Worm (Caenorhabditis elegans) whole organism, young adult: ENCODE results near the gene pas-6.

Source experiments
- F33H1.4 ChIP-seq: fragments of 200-800 bp; sonication (Bioruptor generic); IDR thresholded peaks from 2 replicates; pipeline ENCODE4 v1.3.6; 2022; ENCODE audit warnings: missing genetic modification reagents, missing genetic modification characterization, missing compliant biosample characterization
- F37B4.10 ChIP-seq: fragments of 200-800 bp; sonication (Bioruptor generic); IDR thresholded peaks from 2 replicates; pipeline ENCODE4 v1.3.6; 2022; ENCODE audit warnings: missing genetic modification characterization, missing compliant biosample characterization
- F39B2.1 ChIP-seq: fragments of 200-800 bp; sonication (Bioruptor generic); IDR thresholded peaks from 2 replicates; pipeline ENCODE4 v1.3.6; 2022; ENCODE audit warnings: missing genetic modification reagents, missing genetic modification characterization, missing compliant biosample characterization
- F49E8.2 ChIP-seq: sonication (generic microtip); optimal IDR thresholded peaks from 3 replicates; lab custom pipeline; 2017; ENCODE audit warnings: missing genetic modification characterization, mild to moderate bottlenecking, missing compliant biosample characterization, antibody characterized with exemption, moderate library complexity; ENCODE audit not compliant: insufficient read depth
- K12H6.12 ChIP-seq: fragments of 200-800 bp; sonication (Bioruptor generic); optimal IDR thresholded peaks from 2 replicates; lab custom pipeline; 2018; ENCODE audit warnings: mild to moderate bottlenecking, missing genetic modification characterization, missing compliant biosample characterization
- T07F8.4 ChIP-seq: sonication (generic microtip); optimal IDR thresholded peaks from 2 replicates; lab custom pipeline; 2016; ENCODE audit warnings: mild to moderate bottlenecking, missing genetic modification characterization, moderate library complexity, missing compliant biosample characterization
- Y53F4B.3 ChIP-seq: fragments of 200-800 bp; sonication (Bioruptor generic); IDR thresholded peaks from 2 replicates; pipeline ENCODE4 v1.3.6; 2022; ENCODE audit warnings: missing genetic modification reagents, missing genetic modification characterization, missing compliant biosample characterization
- bed-2 ChIP-seq: fragments of 200-800 bp; sonication (Bioruptor generic); IDR thresholded peaks from 2 replicates; pipeline ENCODE4 v1.3.6; 2022; ENCODE audit warnings: missing genetic modification reagents, missing genetic modification characterization, missing compliant biosample characterization
- cebp-1 ChIP-seq, 2 experiments: fragments of 200-800 bp in 1 of 2; sonication (Bioruptor generic) in 1 of 2; sonication (generic microtip) in 1 of 2; IDR thresholded peaks in 1 of 2; optimal IDR thresholded peaks in 1 of 2; 2 replicates each; pipeline versions ENCODE4 v1.3.6 to Lab custom; 2017 to 2022; ENCODE audit warnings: missing compliant biosample characterization in 2 of 2, missing genetic modification characterization in 2 of 2, mild to moderate bottlenecking in 1 of 2, missing genetic modification reagents in 1 of 2, moderate library complexity in 1 of 2
- ceh-100 ChIP-seq: fragments of 200-800 bp; sonication (Bioruptor generic); IDR thresholded peaks from 2 replicates; pipeline ENCODE4 v1.3.6; 2022; ENCODE audit warnings: missing genetic modification reagents, missing genetic modification characterization, missing compliant biosample characterization
- ceh-27 ChIP-seq: fragments of 200-800 bp; sonication (Bioruptor generic); optimal IDR thresholded peaks from 2 replicates; lab custom pipeline; 2018; ENCODE audit warnings: mild to moderate bottlenecking, missing genetic modification characterization, moderate library complexity, missing compliant biosample characterization
- ceh-58 ChIP-seq: fragments of 200-800 bp; sonication (Bioruptor generic); IDR thresholded peaks from 2 replicates; pipeline ENCODE4 v1.3.6; 2022; ENCODE audit warnings: missing genetic modification characterization, missing compliant biosample characterization
- die-1 ChIP-seq: sonication (generic microtip); optimal IDR thresholded peaks from 2 replicates; lab custom pipeline; 2016; ENCODE audit warnings: missing genotype, mild to moderate bottlenecking, missing genetic modification characterization, missing compliant biosample characterization
- egl-18 ChIP-seq: fragments of 200-800 bp; sonication (Bioruptor generic); IDR thresholded peaks from 2 replicates; pipeline ENCODE4 v1.3.6; 2022; ENCODE audit warnings: missing genetic modification reagents, missing genetic modification characterization, missing compliant biosample characterization
- ekl-4 ChIP-seq: fragments of 200-800 bp; sonication (Bioruptor generic); IDR thresholded peaks from 2 replicates; pipeline ENCODE4 v1.3.6; 2022; ENCODE audit warnings: missing genetic modification reagents, missing genetic modification characterization, missing compliant biosample characterization
- gei-17 ChIP-seq: fragments of 200-800 bp; sonication (Bioruptor generic); optimal IDR thresholded peaks from 2 replicates; lab custom pipeline; 2018; ENCODE audit warnings: mild to moderate bottlenecking, missing genetic modification characterization, missing compliant biosample characterization
- him-1 ChIP-seq: sonication (generic microtip); optimal IDR thresholded peaks from 2 replicates; lab custom pipeline; 2016; ENCODE audit warnings: missing genotype, missing genetic modification reagents, missing genetic modification characterization, missing compliant biosample characterization
- hmg-1.2 ChIP-seq: fragments of 200-800 bp; sonication (Bioruptor generic); IDR thresholded peaks from 2 replicates; pipeline ENCODE4 v1.3.6; 2022; ENCODE audit warnings: missing genetic modification reagents, missing genetic modification characterization, missing compliant biosample characterization
- hmg-20 ChIP-seq: fragments of 200-800 bp; sonication (Bioruptor generic); IDR thresholded peaks from 2 replicates; pipeline ENCODE4 v1.3.6; 2022; ENCODE audit warnings: missing genetic modification reagents, missing genetic modification characterization, missing compliant biosample characterization
- hsf-1 ChIP-seq: fragments of 200-800 bp; sonication (Bioruptor generic); IDR thresholded peaks from 2 replicates; pipeline ENCODE4 v1.3.6; 2022; ENCODE audit warnings: missing genetic modification reagents, missing genetic modification characterization, missing compliant biosample characterization
- lin-40 ChIP-seq: sonication (generic microtip); optimal IDR thresholded peaks from 2 replicates; lab custom pipeline; 2016; ENCODE audit warnings: missing genetic modification characterization, mild to moderate bottlenecking, missing compliant biosample characterization, missing genotype, missing genetic modification reagents
- lir-1 ChIP-seq: fragments of 200-800 bp; sonication (Bioruptor generic); conservative IDR thresholded peaks from 2 replicates; pipeline ENCODE4 v1.3.6; 2022; ENCODE audit warnings: missing genetic modification reagents, missing genetic modification characterization, missing compliant biosample characterization
- lsy-27 ChIP-seq: sonication (generic microtip); optimal IDR thresholded peaks from 2 replicates; lab custom pipeline; 2017; ENCODE audit warnings: missing genetic modification characterization, mild to moderate bottlenecking, missing compliant biosample characterization, antibody characterized with exemption, missing genotype, borderline replicate concordance; ENCODE audit not compliant: insufficient read depth
- madf-10 ChIP-seq: sonication (generic microtip); optimal IDR thresholded peaks from 2 replicates; lab custom pipeline; 2016; ENCODE audit warnings: mild to moderate bottlenecking, missing genetic modification characterization, missing compliant biosample characterization
- mes-4 ChIP-seq: sonication (generic microtip); optimal IDR thresholded peaks from 2 replicates; lab custom pipeline; 2016; ENCODE audit warnings: missing genotype, missing genetic modification characterization, missing compliant biosample characterization
- mxl-1 ChIP-seq: sonication (generic microtip); optimal IDR thresholded peaks from 2 replicates; lab custom pipeline; 2016; ENCODE audit warnings: missing genetic modification characterization, missing compliant biosample characterization
- nhr-27 ChIP-seq: fragments of 200-800 bp; sonication (Bioruptor generic); optimal IDR thresholded peaks from 2 replicates; lab custom pipeline; 2018; ENCODE audit warnings: mild to moderate bottlenecking, missing genetic modification characterization, moderate library complexity, missing compliant biosample characterization
- nhr-80 ChIP-seq: sonication (generic microtip); optimal IDR thresholded peaks from 2 replicates; lab custom pipeline; 2016; ENCODE audit warnings: missing genetic modification characterization, missing compliant biosample characterization
- nhr-90 ChIP-seq: sonication (generic microtip); optimal IDR thresholded peaks from 2 replicates; lab custom pipeline; 2016; ENCODE audit warnings: missing genotype, mild to moderate bottlenecking, missing genetic modification characterization, missing compliant biosample characterization
- pbrm-1 ChIP-seq: fragments of 200-800 bp; sonication (Bioruptor generic); IDR thresholded peaks from 2 replicates; pipeline ENCODE4 v1.3.6; 2022; ENCODE audit warnings: missing genetic modification reagents, missing genetic modification characterization, missing compliant biosample characterization
- rec-8 ChIP-seq, 2 experiments: sonication (generic microtip); optimal IDR thresholded peaks; 2 replicates each; lab custom pipeline; 2016; ENCODE audit warnings: mild to moderate bottlenecking in 2 of 2, missing genetic modification characterization in 2 of 2, missing genetic modification reagents in 2 of 2, missing genotype in 2 of 2, missing biosample characterization in 1 of 2, missing compliant biosample characterization in 1 of 2, moderate library complexity in 1 of 2
- repo-1 ChIP-seq: sonication (generic microtip); optimal IDR thresholded peaks from 2 replicates; lab custom pipeline; 2017; ENCODE audit warnings: mild to moderate bottlenecking, missing genetic modification characterization, missing compliant biosample characterization
- snpc-3.4 ChIP-seq: sonication (generic microtip); optimal IDR thresholded peaks from 2 replicates; lab custom pipeline; 2017; ENCODE audit warnings: missing genetic modification characterization, mild to moderate bottlenecking, missing compliant biosample characterization, antibody characterized with exemption, moderate library complexity, missing genotype, missing genetic modification reagents
- somi-1 ChIP-seq: fragments of 200-800 bp; sonication (Bioruptor generic); optimal IDR thresholded peaks from 2 replicates; lab custom pipeline; 2018; ENCODE audit warnings: mild to moderate bottlenecking, missing genetic modification characterization, missing compliant biosample characterization
- sptf-2 ChIP-seq: fragments of 200-800 bp; sonication (Bioruptor generic); optimal IDR thresholded peaks from 2 replicates; lab custom pipeline; 2018; ENCODE audit warnings: mild to moderate bottlenecking, missing genetic modification characterization, missing compliant biosample characterization
- tbx-9 ChIP-seq: sonication (generic microtip); optimal IDR thresholded peaks from 2 replicates; lab custom pipeline; 2016; ENCODE audit warnings: borderline replicate concordance, missing genetic modification characterization, inconsistent platforms, missing compliant biosample characterization
- unc-130 ChIP-seq: sonication (generic microtip); optimal IDR thresholded peaks from 2 replicates; lab custom pipeline; 2016; ENCODE audit warnings: missing genetic modification reagents, missing genetic modification characterization, missing compliant biosample characterization
- ztf-18 ChIP-seq: sonication (generic microtip); optimal IDR thresholded peaks from 2 replicates; lab custom pipeline; 2016; ENCODE audit warnings: missing genotype, mild to moderate bottlenecking, missing genetic modification characterization, missing compliant biosample characterization
- ztf-22 ChIP-seq: fragments of 200-800 bp; sonication (Bioruptor generic); optimal IDR thresholded peaks from 2 replicates; lab custom pipeline; 2018; ENCODE audit warnings: mild to moderate bottlenecking, missing genetic modification characterization, moderate library complexity, missing compliant biosample characterization
- ztf-25 ChIP-seq: fragments of 200-800 bp; sonication (Bioruptor generic); IDR thresholded peaks from 2 replicates; pipeline ENCODE4 v1.3.6; 2022; ENCODE audit warnings: missing genetic modification reagents, missing genetic modification characterization, missing compliant biosample characterization
- ztf-3 ChIP-seq: fragments of 200-800 bp; sonication (Bioruptor generic); optimal IDR thresholded peaks from 2 replicates; lab custom pipeline; 2018; ENCODE audit warnings: mild to moderate bottlenecking, missing genetic modification characterization, missing compliant biosample characterization

The pas-6 gene

ce11 chrV:5630792-5631191, 46.6 kb upstream of the pas-6 start, which contains the start of gene acy-4 (continued):
- no peak for TF ChIP-seq ceh-58 (GFP tag; lab: Robert Waterston, UW)
- no peak for TF ChIP-seq ztf-18
- TF ChIP-seq egl-18 (GFP tag; lab: Robert Waterston, UW) = no peak
- TF ChIP-seq lsy-27 = no peak
- TF ChIP-seq, all 124 proteins: peak for 0

DNA sequence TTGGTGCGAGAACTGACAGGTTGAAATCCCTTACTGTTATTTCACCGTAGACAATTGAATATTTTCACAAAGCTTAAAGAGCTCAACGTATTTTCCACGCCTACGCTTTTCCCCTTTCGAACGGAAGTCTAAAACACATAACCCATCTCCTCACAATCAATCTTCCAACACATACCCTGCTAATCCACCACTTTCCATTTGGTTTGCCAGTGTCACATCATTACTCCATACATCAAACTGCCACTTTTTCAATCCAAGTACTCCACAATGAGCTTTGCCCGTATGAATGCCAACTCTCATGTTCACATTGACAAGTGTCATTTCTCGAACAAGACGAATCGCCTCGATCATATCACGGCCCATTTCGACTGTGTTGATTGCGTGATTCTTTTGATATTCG, 43.9 kb upstream of the pas-6 start:
- no peak for TF ChIP-seq snpc-3.4 (tag; lab: Kevin White, UChicago)
- no peak for TF ChIP-seq unc-130 (GFP tag; lab: Kevin White, UChicago)
- TF ChIP-seq ekl-4 (GFP tag; lab: Robert Waterston, UW) = no peak
- TF ChIP-seq K12H6.12 (tag; lab: Kevin White, UChicago) = peak; percentile 17
- TF ChIP-seq, all 124 proteins: peak for 1

DNA sequence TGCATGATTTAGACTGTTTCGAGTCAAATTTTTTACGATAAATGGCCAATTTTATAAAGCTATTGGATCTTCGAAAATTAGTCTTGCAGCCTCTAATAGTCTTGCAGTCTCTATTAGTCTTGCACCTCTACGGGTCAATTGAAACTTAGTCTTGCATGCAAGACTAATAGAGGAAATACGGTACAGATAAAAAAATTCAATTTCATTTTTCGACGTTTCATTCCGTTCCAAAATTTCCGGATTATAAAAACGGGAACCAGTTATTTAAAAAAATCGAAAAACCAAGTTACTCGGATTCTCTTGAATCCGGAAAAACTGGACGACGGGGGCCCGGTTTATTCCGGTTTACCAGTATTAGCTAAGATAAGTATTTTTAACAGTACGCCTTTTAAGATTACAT, 37.2 kb upstream of the pas-6 start, which contains the start of gene M03E7.1:
Gene M03E7.1 (plus strand): TSS at position 301 of the 400 bp plus-strand sequence.
- TF ChIP-seq ceh-27 (GFP tag; lab: Kevin White, UChicago) (no peak), ztf-3 (no peak), madf-10 (no peak), mes-4 (tag; lab: Kevin White, UChicago) (no peak), somi-1 (GFP tag; lab: Kevin White, UChicago) (no peak), K12H6.12 (tag; lab: Kevin White, UChicago) (no peak), gei-17 (GFP tag; lab: Kevin White, UChicago) (no peak)

DNA sequence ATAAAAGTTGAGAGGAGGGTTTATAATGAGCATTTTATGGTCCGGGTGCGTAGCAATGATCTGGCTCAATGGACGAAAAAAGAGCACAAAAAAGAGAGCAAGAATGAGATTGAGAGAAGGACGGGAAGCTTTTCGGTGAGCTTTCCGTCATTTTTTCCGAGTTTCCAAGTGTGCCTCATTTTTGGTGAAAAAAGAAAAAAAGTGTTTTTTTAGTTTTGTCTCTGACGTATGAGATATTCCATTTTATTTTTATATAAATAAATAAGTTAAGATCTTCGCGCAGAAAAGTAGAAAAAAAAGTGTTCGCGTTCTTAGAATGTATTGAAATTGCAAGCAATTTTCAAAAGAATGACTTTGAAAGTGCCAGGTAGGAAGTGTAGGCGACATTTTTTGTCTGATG, 35.9 kb upstream of the pas-6 start, which contains the start of gene memb-2:
Gene memb-2 (minus strand): TSS at position 101 of the 400 bp plus-strand sequence.
- TF ChIP-seq rec-8 (tag; optimal IDR thresholded peaks at IDR 0.05; lab: Kevin White, UChicago) = no peak
- TF ChIP-seq, all 124 proteins: peak for 0

- TF ChIP-seq cebp-1 (GFP tag; IDR thresholded peaks at IDR 0.05; lab: Robert Waterston, UW) (no peak), cebp-1 (tag; optimal IDR thresholded peaks at IDR 0.05; lab: Kevin White, UChicago) (no peak), hsf-1 (no peak), F39B2.1 (GFP tag; lab: Robert Waterston, UW) (no peak), bed-2 (GFP tag; lab: Robert Waterston, UW) (no peak), egl-18 (GFP tag; lab: Robert Waterston, UW) (no peak), F33H1.4 (GFP tag; lab: Robert Waterston, UW) (peak; percentile 58; the same call in 1 of the 2 replicates), nhr-27 (no peak), mxl-1 (tag; lab: Kevin White, UChicago) (no peak), F37B4.10 (no peak), ceh-100 (GFP tag; lab: Robert Waterston, UW) (no peak), hmg-20 (no peak), somi-1 (GFP tag; lab: Kevin White, UChicago) (no peak), ztf-25 (GFP tag; lab: Robert Waterston, UW) (no peak), lir-1 (GFP tag; lab: Robert Waterston, UW) (no peak), die-1 (tag; lab: Kevin White, UChicago) (no peak), T07F8.4 (tag; lab: Kevin White, UChicago) (no peak), lin-40 (tag; lab: Kevin White, UChicago) (no peak), hmg-1.2 (no peak), Y53F4B.3 (no peak), repo-1 (tag; lab: Kevin White, UChicago) (no peak), him-1 (tag; lab: Kevin White, UChicago) (no peak), ekl-4 (GFP tag; lab: Robert Waterston, UW) (no peak), F49E8.2 (tag; lab: Kevin White, UChicago) (no peak), ztf-22 (no peak), nhr-80 (no peak), tbx-9 (tag; lab: Kevin White, UChicago) (no peak), sptf-2 (GFP tag; lab: Kevin White, UChicago) (no peak), pbrm-1 (GFP tag; lab: Robert Waterston, UW) (no peak), nhr-90 (tag; lab: Kevin White, UChicago) (no peak)
Observed at ce11 chrV:5619372-5619771, 35.2 kb upstream of the pas-6 start.
